Worm (Caenorhabditis elegans): ENCODE results near the gene mec-14.

- TF ChIP-seq elt-3 (tag; optimal IDR thresholded peaks at IDR 0.05) (no peak), nhr-237 (tag; optimal IDR thresholded peaks at IDR 0.05) (no peak), ceh-82 (tag; optimal IDR thresholded peaks at IDR 0.05) (no peak), tbx-2 (tag; optimal IDR thresholded peaks at IDR 0.05) (no peak), nhr-11 (tag; optimal IDR thresholded peaks at IDR 0.05) (no peak), nhr-76 (tag; optimal IDR thresholded peaks at IDR 0.05) (no peak), fos-1 (tag; optimal IDR thresholded peaks at IDR 0.05) (no peak), egl-27 (tag; optimal IDR thresholded peaks at IDR 0.05) (no peak)
Measured at ce11 chrIII:7232782-7233181, 40.0 kb upstream of the mec-14 start, which contains the start of gene adr-2.
